Worm (Caenorhabditis elegans): Measurements from ENCODE around the gene T01E8.1.
A peak's percentile ranks its signal among the peaks of the same experiment; 100 is the strongest.

Gene T01E8.1

DNA sequence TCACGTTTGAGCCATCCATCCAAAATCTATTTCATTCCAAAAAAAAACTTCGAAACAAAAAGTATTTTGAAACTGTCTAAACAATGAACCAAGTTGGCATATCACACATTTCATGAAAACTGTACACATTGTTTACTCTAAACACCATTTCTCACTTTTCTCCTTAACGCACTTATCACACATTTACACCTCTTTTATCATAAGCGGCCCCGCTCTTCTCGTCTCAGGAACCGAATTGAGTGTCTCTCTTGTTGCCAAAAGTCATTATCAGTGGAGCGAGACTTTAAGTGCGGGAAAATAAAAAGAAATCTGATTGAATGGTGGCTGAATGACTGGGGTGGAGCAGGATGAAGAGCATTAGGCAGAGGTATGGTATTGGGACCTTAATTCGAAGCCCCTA is 25.3 kb downstream of the T01E8.1 start:
- TF ChIP-seq ceh-9 (tag; optimal IDR thresholded peaks at IDR 0.05) (no peak), pha-4 (tag; optimal IDR thresholded peaks at IDR 0.05) (peak; percentile 15), elt-2 (tag; optimal IDR thresholded peaks at IDR 0.05) (peak; percentile 60)

ce11 chrII:10234398-10234797 is 27.9 kb downstream of the T01E8.1 start, which contains the start of gene ubxn-5:
ubxn-5 (minus strand) TSS chrII:10234498.
- TF ChIP-seq mml-1 (tag; optimal IDR thresholded peaks at IDR 0.05) (no peak), nhr-67 (tag; optimal IDR thresholded peaks at IDR 0.05) (no peak)

DNA sequence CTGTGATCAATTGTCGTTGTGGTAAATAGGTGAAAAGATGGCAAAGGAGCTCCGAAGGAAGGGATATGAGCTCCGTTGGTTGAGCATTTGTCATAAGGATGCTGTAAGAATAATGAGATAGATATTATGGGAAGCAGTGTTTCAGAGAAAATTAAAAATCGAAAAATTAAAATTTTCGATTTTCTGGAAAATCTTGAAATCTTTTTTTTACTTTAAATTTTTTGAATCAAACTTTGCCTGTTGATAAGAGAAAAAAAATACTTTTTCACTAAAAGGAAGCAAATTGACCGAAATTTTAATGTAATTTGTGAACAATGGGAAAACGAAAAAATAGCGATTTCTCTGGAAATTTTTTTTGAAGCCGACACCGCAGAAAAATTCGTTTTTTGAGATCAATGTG is 33.1 kb downstream of the T01E8.1 start, which contains the start of gene mec-15:
mec-15 (minus strand) TSS at position 101 of the 400 bp plus-strand sequence.
- TF ChIP-seq nhr-28 (tag; optimal IDR thresholded peaks at IDR 0.05) (no peak), eor-1 (tag; optimal IDR thresholded peaks at IDR 0.05) (no peak), sea-2 (GFP tag; optimal IDR thresholded peaks at IDR 0.05) (no peak), nhr-43 (tag; optimal IDR thresholded peaks at IDR 0.05; ENCODE audit: poor library complexity, severe bottlenecking) (no peak), egl-27 (tag; optimal IDR thresholded peaks at IDR 0.05) (no peak), fos-1 (tag; optimal IDR thresholded peaks at IDR 0.05) (no peak), pha-4 (tag; optimal IDR thresholded peaks at IDR 0.05) (no peak), nfya-1 (tag; optimal IDR thresholded peaks at IDR 0.05; ENCODE audit: insufficient read depth) (no peak), tbx-2 (tag; optimal IDR thresholded peaks at IDR 0.05) (no peak), ama-1 (optimal IDR thresholded peaks at IDR 0.05) (no peak), daf-12 (tag; optimal IDR thresholded peaks at IDR 0.05) (no peak), lin-15B (tag; optimal IDR thresholded peaks at IDR 0.05) (no peak), unc-39 (tag; optimal IDR thresholded peaks at IDR 0.05) (no peak), ceh-9 (tag; optimal IDR thresholded peaks at IDR 0.05) (no peak), elt-2 (tag; optimal IDR thresholded peaks at IDR 0.05) (no peak), mml-1 (tag; optimal IDR thresholded peaks at IDR 0.05) (no peak), nhr-25 (tag; optimal IDR thresholded peaks at IDR 0.05) (no peak), nhr-77 (tag; optimal IDR thresholded peaks at IDR 0.05) (no peak), aly-2 (tag; optimal IDR thresholded peaks at IDR 0.05) (no peak), R02D3.7 (tag; optimal IDR thresholded peaks at IDR 0.05) (no peak)

DNA sequence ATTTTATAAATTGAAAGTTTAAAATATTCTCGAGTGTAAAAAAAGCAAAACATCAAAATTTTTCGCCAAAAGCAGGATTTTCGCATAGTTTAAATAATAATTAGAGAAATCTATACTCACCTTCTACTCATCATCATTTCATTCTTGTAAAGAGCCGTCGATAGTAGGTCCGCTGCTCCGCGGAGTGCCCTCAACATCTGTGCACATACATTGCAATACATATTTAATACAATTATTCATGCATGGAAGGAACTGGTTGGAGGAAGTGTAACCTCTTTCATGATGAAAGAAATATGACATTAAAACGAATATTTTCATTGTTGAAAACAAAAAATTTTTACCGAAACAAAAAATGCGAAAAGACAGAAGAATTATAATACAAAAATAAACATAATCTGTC is 35.8 kb downstream of the T01E8.1 start, which contains the start of gene mrps-14:
mrps-14 (minus strand) TSS at position 197 of the 400 bp plus-strand sequence.
- no peak for TF ChIP-seq ZK546.5 (tag; optimal IDR thresholded peaks at IDR 0.05)
- no peak for TF ChIP-seq sea-2 (GFP tag; optimal IDR thresholded peaks at IDR 0.05)
- no peak for TF ChIP-seq snpc-4 (tag; optimal IDR thresholded peaks at IDR 0.05)
- no peak for TF ChIP-seq nhr-67 (tag; optimal IDR thresholded peaks at IDR 0.05)
- no peak for TF ChIP-seq ceh-28 (tag; optimal IDR thresholded peaks at IDR 0.05)
- no peak for TF ChIP-seq ztf-4 (tag; optimal IDR thresholded peaks at IDR 0.05)
- no peak for TF ChIP-seq fos-1 (tag; optimal IDR thresholded peaks at IDR 0.05)
- TF ChIP-seq nhr-28 (tag; optimal IDR thresholded peaks at IDR 0.05) = no peak

- TF ChIP-seq nhr-28 (tag; optimal IDR thresholded peaks at IDR 0.05) (no peak), nhr-11 (tag; optimal IDR thresholded peaks at IDR 0.05) (no peak), ceh-16 (tag; optimal IDR thresholded peaks at IDR 0.05) (no peak), elt-1 (tag; optimal IDR thresholded peaks at IDR 0.05) (no peak), ZK546.5 (tag; optimal IDR thresholded peaks at IDR 0.05) (no peak), ztf-4 (tag; optimal IDR thresholded peaks at IDR 0.05) (no peak), fkh-10 (GFP tag; optimal IDR thresholded peaks at IDR 0.05) (no peak), ceh-9 (tag; optimal IDR thresholded peaks at IDR 0.05) (no peak), eor-1 (tag; optimal IDR thresholded peaks at IDR 0.05) (no peak), lsy-12 (tag; optimal IDR thresholded peaks at IDR 0.05) (no peak), sea-2 (GFP tag; optimal IDR thresholded peaks at IDR 0.05) (no peak)
These were observed 39.1 kb downstream of the T01E8.1 start for ce11 chrII:10245612-10246011.

ce11 chrII:10247154-10247553 is 40.6 kb downstream of the T01E8.1 start:
- TF ChIP-seq R02D3.7 (tag; optimal IDR thresholded peaks at IDR 0.05) (no peak), egl-27 (tag; optimal IDR thresholded peaks at IDR 0.05) (no peak), nhr-12 (tag; optimal IDR thresholded peaks at IDR 0.05) (no peak), mml-1 (tag; optimal IDR thresholded peaks at IDR 0.05) (no peak), aly-2 (tag; optimal IDR thresholded peaks at IDR 0.05) (no peak), hmg-11 (tag; optimal IDR thresholded peaks at IDR 0.05) (no peak), lsy-12 (tag; optimal IDR thresholded peaks at IDR 0.05) (no peak), mdl-1 (tag; optimal IDR thresholded peaks at IDR 0.05) (no peak), nhr-28 (tag; optimal IDR thresholded peaks at IDR 0.05) (no peak), nhr-23 (tag; optimal IDR thresholded peaks at IDR 0.05) (no peak), nhr-25 (tag; optimal IDR thresholded peaks at IDR 0.05) (no peak), nhr-67 (tag; optimal IDR thresholded peaks at IDR 0.05) (no peak), daf-12 (tag; optimal IDR thresholded peaks at IDR 0.05) (no peak), egl-5 (tag; optimal IDR thresholded peaks at IDR 0.05) (no peak), nhr-237 (tag; optimal IDR thresholded peaks at IDR 0.05) (no peak), fkh-10 (GFP tag; optimal IDR thresholded peaks at IDR 0.05) (no peak), jun-1 (tag; optimal IDR thresholded peaks at IDR 0.05) (no peak)

Measured in whole organism, L3 larva.